Worm (Caenorhabditis elegans): Measurements from ENCODE around the gene T11F9.1.

- no peak for TF ChIP-seq ref-1 (GFP tag; conservative IDR thresholded peaks at IDR 0.05)
- TF ChIP-seq T22C8.4 (GFP tag; IDR thresholded peaks at IDR 0.05), result no peak
Measured at ce11 chrV:11454917-11455316, 4.4 kb upstream of the T11F9.1 start.

Data from whole organism, midembryonic.